Worm (Caenorhabditis elegans) whole organism, mixed stage, embryonic: ENCODE results near the gene F57G12.2.

Source experiments
- drap-1 ChIP-seq: fragments of 200-800 bp; sonication (Bioruptor generic); optimal IDR thresholded peaks from 3 replicates; lab custom pipeline; 2018; ENCODE audit warnings: mild to moderate bottlenecking, missing genetic modification characterization, missing compliant biosample characterization
- ham-2 ChIP-seq: fragments of 200-800 bp; sonication (Bioruptor generic); optimal IDR thresholded peaks from 2 replicates; lab custom pipeline; 2018; ENCODE audit warnings: mild to moderate bottlenecking, missing genetic modification characterization, missing compliant biosample characterization
- hlh-1 ChIP-seq: fragments of 150-350 bp; optimal IDR thresholded peaks from 2 replicates; lab custom pipeline; 2014; ENCODE audit warnings: missing biosample characterization, missing genetic modification reagents, missing genetic modification characterization
- lin-13 ChIP-seq: fragments of 150-350 bp; optimal IDR thresholded peaks from 2 replicates; lab custom pipeline; 2014; ENCODE audit warnings: missing biosample characterization, missing genetic modification characterization
- lsy-2 ChIP-seq: fragments of 150-350 bp; optimal IDR thresholded peaks from 2 replicates; lab custom pipeline; 2014; ENCODE audit warnings: missing biosample characterization, missing genetic modification characterization
- nhr-28 ChIP-seq: fragments of 150-350 bp; optimal IDR thresholded peaks from 2 replicates; lab custom pipeline; 2014; ENCODE audit warnings: missing biosample characterization, missing genetic modification characterization
- pha-4 ChIP-seq: fragments of 150-350 bp; optimal IDR thresholded peaks from 2 replicates; lab custom pipeline; 2018; ENCODE audit warnings: missing biosample characterization, missing genetic modification reagents, missing genetic modification characterization
- snpc-4 ChIP-seq: fragments of 150-350 bp; optimal IDR thresholded peaks from 2 replicates; lab custom pipeline; 2014; ENCODE audit warnings: missing biosample characterization, missing genetic modification characterization
- unc-39 ChIP-seq: fragments of 150-350 bp; optimal IDR thresholded peaks from 2 replicates; lab custom pipeline; 2014; ENCODE audit warnings: missing biosample characterization, missing genetic modification characterization
- unc-62 ChIP-seq: fragments of 150-350 bp; optimal IDR thresholded peaks from 2 replicates; lab custom pipeline; 2014; ENCODE audit warnings: missing biosample characterization, missing genetic modification reagents, missing genetic modification characterization
- zip-8 ChIP-seq: fragments of 150-350 bp; optimal IDR thresholded peaks from 2 replicates; lab custom pipeline; 2014; ENCODE audit warnings: missing biosample characterization, missing genetic modification characterization
- ztf-11 ChIP-seq: fragments of 150-350 bp; optimal IDR thresholded peaks from 2 replicates; lab custom pipeline; 2014; ENCODE audit warnings: missing biosample characterization, missing genetic modification characterization

- TF ChIP-seq unc-62 (no peak), drap-1 (GFP tag; lab: Kevin White, UChicago) (no peak), lsy-2 (tag; lab: Kevin White, UChicago) (no peak), hlh-1 (tag; lab: Kevin White, UChicago) (no peak), pha-4 (tag; lab: Kevin White, UChicago) (no peak), ztf-11 (tag; lab: Kevin White, UChicago) (no peak), ham-2 (no peak), snpc-4 (no peak), lin-13 (tag; lab: Kevin White, UChicago) (no peak), nhr-28 (tag; lab: Kevin White, UChicago) (no peak), zip-8 (tag; lab: Kevin White, UChicago) (no peak), unc-39 (tag; lab: Kevin White, UChicago) (no peak)
Measured at ce11 chrX:12114024-12114423, 45.8 kb downstream of the F57G12.2 start, which contains the start of gene lgc-15.
